Worm (Caenorhabditis elegans) whole organism, L3 larva: ENCODE measurements around the gene cpr-5.

Source experiments
- R02D3.7 ChIP-seq: fragments of 150-350 bp; optimal IDR thresholded peaks from 2 replicates; lab custom pipeline; 2014; ENCODE audit warnings: missing biosample characterization, missing genetic modification characterization
- ZK546.5 ChIP-seq: sonication (generic microtip); optimal IDR thresholded peaks from 2 replicates; lab custom pipeline; 2017; ENCODE audit warnings: missing biosample characterization, missing genetic modification characterization
- aly-2 ChIP-seq: fragments of 150-350 bp; optimal IDR thresholded peaks from 2 replicates; lab custom pipeline; 2014; ENCODE audit warnings: missing biosample characterization, missing genetic modification characterization
- ceh-16 ChIP-seq: sonication (generic microtip); optimal IDR thresholded peaks from 2 replicates; lab custom pipeline; 2017; ENCODE audit warnings: missing biosample characterization, missing genetic modification characterization
- ceh-28 ChIP-seq: fragments of 150-350 bp; optimal IDR thresholded peaks from 2 replicates; lab custom pipeline; 2014; ENCODE audit warnings: missing biosample characterization, missing genetic modification reagents, missing genetic modification characterization
- ceh-82 ChIP-seq: fragments of 150-350 bp; optimal IDR thresholded peaks from 2 replicates; lab custom pipeline; 2014; ENCODE audit warnings: missing biosample characterization, missing genetic modification characterization
- ceh-9 ChIP-seq: sonication (generic microtip); optimal IDR thresholded peaks from 2 replicates; lab custom pipeline; 2018; ENCODE audit warnings: missing biosample characterization, missing genetic modification characterization
- daf-12 ChIP-seq: fragments of 150-350 bp; optimal IDR thresholded peaks from 2 replicates; lab custom pipeline; 2014; ENCODE audit warnings: missing biosample characterization, missing genetic modification reagents, missing genetic modification characterization
- egl-27 ChIP-seq: sonication (generic microtip); optimal IDR thresholded peaks from 4 replicates; lab custom pipeline; 2017; ENCODE audit warnings: missing biosample characterization, missing genetic modification reagents, missing genetic modification characterization
- egl-5 ChIP-seq: fragments of 150-350 bp; optimal IDR thresholded peaks from 2 replicates; lab custom pipeline; 2017; ENCODE audit warnings: missing biosample characterization, missing genetic modification reagents, missing genetic modification characterization, inconsistent platforms
- elt-2 ChIP-seq: sonication (generic microtip); optimal IDR thresholded peaks from 2 replicates; lab custom pipeline; 2016; ENCODE audit warnings: missing genetic modification reagents, mild to moderate bottlenecking, missing genetic modification characterization, missing compliant biosample characterization
- elt-3 ChIP-seq, 3 experiments: fragments of 150-350 bp in 1 of 3; sonication (generic microtip) in 2 of 3; optimal IDR thresholded peaks; 2 replicates in 2 of 3; 4 replicates in 1 of 3; lab custom pipeline; 2014 to 2017; ENCODE audit warnings: missing biosample characterization in 3 of 3, missing genetic modification characterization in 3 of 3
- eor-1 ChIP-seq, 2 experiments: fragments of 150-350 bp; optimal IDR thresholded peaks; 2 replicates each; lab custom pipeline; 2014 to 2018; ENCODE audit warnings: missing biosample characterization in 2 of 2, missing genetic modification characterization in 2 of 2
- fkh-10 ChIP-seq: sonication (generic microtip); optimal IDR thresholded peaks from 2 replicates; lab custom pipeline; 2017; ENCODE audit warnings: missing biosample characterization, missing genetic modification reagents, missing genetic modification characterization
- fos-1 ChIP-seq: fragments of 150-350 bp; optimal IDR thresholded peaks from 2 replicates; lab custom pipeline; 2014; ENCODE audit warnings: missing biosample characterization, missing genetic modification characterization
- jun-1 ChIP-seq: fragments of 150-350 bp; optimal IDR thresholded peaks from 2 replicates; lab custom pipeline; 2014; ENCODE audit warnings: missing biosample characterization, missing genetic modification reagents, missing genetic modification characterization
- lin-15B ChIP-seq: fragments of 150-350 bp; optimal IDR thresholded peaks from 2 replicates; lab custom pipeline; 2014; ENCODE audit warnings: missing biosample characterization, missing genetic modification characterization
- lin-39 ChIP-seq: fragments of 150-350 bp; optimal IDR thresholded peaks from 2 replicates; lab custom pipeline; 2018; ENCODE audit warnings: missing biosample characterization, missing genetic modification reagents, missing genetic modification characterization
- mdl-1 ChIP-seq: fragments of 150-350 bp; optimal IDR thresholded peaks from 2 replicates; lab custom pipeline; 2014; ENCODE audit warnings: missing biosample characterization, missing genetic modification characterization
- nfya-1 ChIP-seq: sonication (generic microtip); optimal IDR thresholded peaks from 2 replicates; lab custom pipeline; 2017; ENCODE audit warnings: missing genetic modification characterization, mild to moderate bottlenecking, missing compliant biosample characterization, antibody characterized with exemption, moderate library complexity; ENCODE audit not compliant: insufficient read depth
- nhr-11 ChIP-seq: fragments of 150-350 bp; optimal IDR thresholded peaks from 2 replicates; lab custom pipeline; 2014; ENCODE audit warnings: missing biosample characterization, missing genetic modification characterization
- nhr-12 ChIP-seq: fragments of 150-350 bp; optimal IDR thresholded peaks from 2 replicates; lab custom pipeline; 2014; ENCODE audit warnings: missing biosample characterization, missing genetic modification characterization
- nhr-23 ChIP-seq: fragments of 150-350 bp; optimal IDR thresholded peaks from 2 replicates; lab custom pipeline; 2014; ENCODE audit warnings: missing biosample characterization, missing genetic modification reagents, missing genetic modification characterization
- nhr-237 ChIP-seq: fragments of 150-350 bp; optimal IDR thresholded peaks from 2 replicates; lab custom pipeline; 2014; ENCODE audit warnings: missing biosample characterization, missing genetic modification characterization
- nhr-28 ChIP-seq: fragments of 150-350 bp; optimal IDR thresholded peaks from 2 replicates; lab custom pipeline; 2014; ENCODE audit warnings: missing biosample characterization, missing genetic modification characterization
- nhr-43 ChIP-seq: sonication (generic microtip); optimal IDR thresholded peaks from 2 replicates; lab custom pipeline; 2016; ENCODE audit warnings: mild to moderate bottlenecking, missing genetic modification characterization, missing compliant biosample characterization; ENCODE audit not compliant: poor library complexity, severe bottlenecking
- nhr-67 ChIP-seq: fragments of 150-350 bp; optimal IDR thresholded peaks from 2 replicates; lab custom pipeline; 2014; ENCODE audit warnings: missing biosample characterization, missing genetic modification characterization
- pha-4 ChIP-seq: fragments of 150-350 bp; optimal IDR thresholded peaks from 2 replicates; lab custom pipeline; 2014; ENCODE audit warnings: missing biosample characterization, missing genetic modification reagents, missing genetic modification characterization
- pqm-1 ChIP-seq: fragments of 150-350 bp; optimal IDR thresholded peaks from 2 replicates; lab custom pipeline; 2017; ENCODE audit warnings: missing biosample characterization, missing genetic modification characterization, inconsistent platforms
- sea-2 ChIP-seq: fragments of 150-350 bp; sonication (generic microtip); optimal IDR thresholded peaks from 4 replicates; lab custom pipeline; 2014; ENCODE audit warnings: missing biosample characterization, missing genetic modification reagents, missing genetic modification characterization
- skn-1 ChIP-seq: fragments of 150-350 bp; optimal IDR thresholded peaks from 2 replicates; lab custom pipeline; 2014; ENCODE audit warnings: missing biosample characterization, missing genetic modification characterization
- snpc-4 ChIP-seq: fragments of 150-350 bp; optimal IDR thresholded peaks from 2 replicates; lab custom pipeline; 2014; ENCODE audit warnings: missing biosample characterization, missing genetic modification characterization
- tbx-2 ChIP-seq: sonication (generic microtip); optimal IDR thresholded peaks from 2 replicates; lab custom pipeline; 2016; ENCODE audit warnings: mild to moderate bottlenecking, missing genetic modification characterization, missing compliant biosample characterization
- unc-39 ChIP-seq: sonication (generic microtip); optimal IDR thresholded peaks from 4 replicates; lab custom pipeline; 2017; ENCODE audit warnings: missing biosample characterization, missing genetic modification characterization
- ztf-11 ChIP-seq: fragments of 150-350 bp; optimal IDR thresholded peaks from 2 replicates; lab custom pipeline; 2014; ENCODE audit warnings: missing biosample characterization, missing genetic modification characterization

The cpr-5 gene

DNA sequence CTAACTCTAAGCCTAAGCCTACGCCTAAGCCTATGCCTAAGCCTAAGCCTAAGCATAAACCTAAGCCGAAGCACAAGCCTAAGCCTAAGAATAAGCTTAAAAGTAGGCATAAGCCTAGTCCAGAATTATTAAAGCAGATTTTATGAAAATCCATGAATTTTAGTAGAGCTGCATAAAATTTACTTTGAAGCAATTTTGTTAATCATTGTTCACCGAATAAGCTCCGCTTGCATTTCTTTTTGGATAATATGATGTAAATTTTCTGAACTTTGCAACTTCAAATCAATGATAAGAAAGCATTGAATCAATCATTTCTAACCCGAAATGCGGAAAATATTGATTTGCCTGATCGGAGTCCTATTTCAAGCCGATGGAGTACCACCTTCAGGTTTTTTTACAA, 466 bp upstream of the cpr-5 start, which contains the start of gene cpr-8:
cpr-8 (plus strand) TSS at position 301 of the 400 bp plus-strand sequence.
- TF ChIP-seq aly-2 (tag; lab: Kevin White, UChicago) (no peak), tbx-2 (tag; lab: Kevin White, UChicago) (no peak), ZK546.5 (no peak), eor-1 (tag; optimal IDR thresholded peaks at IDR 0.05; lab: Kevin White, UChicago) (no peak), lin-39 (tag; lab: Kevin White, UChicago) (no peak), elt-3 (tag; optimal IDR thresholded peaks at IDR 0.05; lab: Kevin White, UChicago) (no peak), R02D3.7 (tag; lab: Kevin White, UChicago) (no peak), fos-1 (tag; lab: Kevin White, UChicago) (no peak), nhr-23 (tag; lab: Kevin White, UChicago) (no peak), nhr-237 (tag; lab: Kevin White, UChicago) (no peak), elt-2 (no peak), lin-15B (tag; lab: Kevin White, UChicago) (no peak), snpc-4 (tag; lab: Kevin White, UChicago) (no peak), ceh-82 (tag; lab: Kevin White, UChicago) (no peak), fkh-10 (GFP tag; lab: Kevin White, UChicago) (no peak), egl-5 (no peak), jun-1 (no peak)
- TF ChIP-seq, all 47 proteins: peak for 0

DNA sequence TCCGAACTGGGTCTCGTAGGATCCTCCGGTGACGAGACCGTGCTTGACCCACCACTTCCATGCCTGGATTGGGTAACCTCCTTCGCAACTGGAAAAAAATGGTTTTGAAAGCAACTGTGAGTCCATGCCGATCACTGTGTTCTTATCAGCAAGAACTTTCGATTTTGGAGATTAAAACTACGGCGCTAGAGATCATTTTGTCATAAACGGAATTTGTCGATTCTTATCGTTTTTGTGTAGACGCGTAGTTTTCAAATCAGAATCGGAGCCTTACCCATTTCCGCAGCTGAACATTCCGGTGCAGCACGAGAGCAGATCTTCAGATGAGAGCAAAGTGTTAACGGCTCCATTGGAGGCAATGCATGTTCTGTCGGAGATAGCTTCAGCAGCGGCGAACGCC, 613 bp downstream of the cpr-5 start:
- TF ChIP-seq pqm-1 (peak; percentile 13), ceh-28 (no peak), elt-2 (peak; percentile 3), aly-2 (tag; lab: Kevin White, UChicago) (no peak)

DNA sequence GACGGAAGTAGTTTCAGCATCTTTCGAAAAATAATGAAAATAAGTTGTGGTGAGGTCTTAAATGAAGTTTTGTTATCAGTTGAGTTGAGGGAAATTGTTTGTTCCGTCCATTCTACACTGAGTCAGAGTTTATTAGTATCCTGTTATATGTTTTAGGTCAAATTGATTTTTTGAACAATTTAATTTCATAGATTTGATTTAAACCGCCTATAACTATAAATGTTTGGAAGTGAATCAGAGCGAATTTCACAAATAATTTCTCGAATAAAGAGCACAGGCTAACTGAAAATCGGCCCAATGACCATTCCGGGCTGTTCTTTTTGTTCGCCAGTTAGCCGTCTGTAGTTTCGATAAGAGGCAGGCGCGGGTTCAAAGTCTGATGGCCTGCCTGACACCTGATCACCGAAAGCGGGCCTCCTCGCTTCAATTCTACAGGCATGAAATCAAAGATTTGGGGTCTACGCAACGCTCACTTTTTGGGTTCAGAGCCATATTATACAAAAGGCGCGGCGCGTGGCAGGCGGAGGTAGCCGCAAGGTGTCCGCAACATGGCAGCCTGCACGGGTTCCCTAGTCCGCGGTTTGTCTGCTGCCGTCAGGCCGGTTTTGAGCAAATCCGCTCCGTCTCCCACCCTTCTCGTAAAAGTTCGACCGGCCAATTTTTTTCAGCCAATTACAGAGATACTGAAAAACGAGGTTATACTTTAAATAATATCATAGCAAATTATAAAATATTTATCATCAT, 1.8 kb downstream of the cpr-5 start, which contains the start of gene W07B8.4:
W07B8.4 (minus strand) TSS at position 51 of the 744 bp plus-strand sequence.
- TF ChIP-seq nhr-67, result no peak
- TF ChIP-seq nhr-23 (tag; lab: Kevin White, UChicago), result no peak
- TF ChIP-seq elt-2, result peak; percentile 49
- TF ChIP-seq nhr-237 (tag; lab: Kevin White, UChicago), result no peak
- TF ChIP-seq eor-1 (tag; optimal IDR thresholded peaks at IDR 0.05; lab: Kevin White, UChicago), result no peak
- no peak for TF ChIP-seq elt-3 (tag; optimal IDR thresholded peaks at IDR 0.05; lab: Kevin White, UChicago)

DNA sequence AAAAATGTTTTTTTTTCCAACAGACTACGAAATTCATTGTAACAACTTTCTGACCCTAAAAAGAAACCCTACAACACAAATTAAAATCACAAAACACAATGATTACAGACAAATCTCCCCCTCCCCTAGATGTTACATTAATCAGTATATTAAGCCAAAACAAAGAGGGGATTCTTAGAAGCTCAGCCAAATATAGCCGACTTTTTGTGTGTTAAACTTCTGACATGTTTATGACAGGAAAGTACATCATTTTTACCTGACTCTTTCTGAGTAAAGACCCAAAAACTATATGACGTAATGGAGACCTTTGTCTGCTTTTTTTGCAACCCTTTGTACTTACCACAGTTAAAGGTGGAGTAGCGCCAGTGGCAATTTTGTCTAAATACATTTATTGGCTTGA, 13.7 kb downstream of the cpr-5 start:
- TF ChIP-seq ztf-11 (tag; lab: Kevin White, UChicago) (no peak), snpc-4 (tag; lab: Kevin White, UChicago) (no peak), nhr-12 (tag; lab: Kevin White, UChicago) (no peak), ZK546.5 (no peak), jun-1 (no peak), mdl-1 (tag; lab: Kevin White, UChicago) (no peak), fkh-10 (GFP tag; lab: Kevin White, UChicago) (no peak), unc-39 (no peak), ceh-9 (tag; lab: Kevin White, UChicago) (no peak), daf-12 (tag; lab: Kevin White, UChicago) (no peak), lin-39 (tag; lab: Kevin White, UChicago) (no peak), egl-5 (no peak)

DNA sequence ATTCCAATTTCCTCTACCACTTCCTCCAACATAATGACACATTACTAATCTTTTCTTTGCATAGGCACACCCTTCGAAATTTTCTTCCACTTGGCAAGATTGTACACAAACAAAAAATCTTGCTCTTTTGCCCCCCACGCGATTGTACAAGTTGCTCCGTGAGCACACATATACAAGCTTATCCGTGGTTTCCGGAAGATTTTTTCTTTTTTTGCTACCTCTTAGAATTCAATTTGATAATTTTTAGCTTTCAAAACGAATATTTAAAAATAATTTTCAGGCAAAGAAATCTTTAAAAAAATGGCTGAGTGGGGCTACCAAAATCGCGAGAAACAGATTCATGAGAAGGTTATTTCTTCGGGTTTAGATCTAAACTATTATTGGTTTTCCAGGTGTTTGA, 21.2 kb downstream of the cpr-5 start, which contains the start of gene Y50D4B.1:
Y50D4B.1 (plus strand) TSS at position 301 of the 400 bp plus-strand sequence.
- no peak for TF ChIP-seq pha-4 (tag; lab: Kevin White, UChicago)
- no peak for TF ChIP-seq nhr-28 (tag; lab: Kevin White, UChicago)
- TF ChIP-seq nhr-43 (tag; lab: Kevin White, UChicago), result no peak
- TF ChIP-seq ceh-9 (tag; lab: Kevin White, UChicago), result no peak
- no peak for TF ChIP-seq nfya-1 (tag; lab: Kevin White, UChicago)
- no peak for TF ChIP-seq unc-39
- TF ChIP-seq nhr-11 (tag; lab: Kevin White, UChicago), result no peak
- no peak for TF ChIP-seq mdl-1 (tag; lab: Kevin White, UChicago)
- no peak for TF ChIP-seq fkh-10 (GFP tag; lab: Kevin White, UChicago)
- no peak for TF ChIP-seq skn-1 (tag; lab: Kevin White, UChicago)
- no peak for TF ChIP-seq daf-12 (tag; lab: Kevin White, UChicago)
- no peak for TF ChIP-seq lin-39 (tag; lab: Kevin White, UChicago)
- TF ChIP-seq ceh-16 (tag; lab: Kevin White, UChicago), result no peak
- no peak for TF ChIP-seq eor-1 (tag; optimal IDR thresholded peaks at IDR 0.05; lab: Kevin White, UChicago)
- no peak for TF ChIP-seq sea-2
- TF ChIP-seq egl-27, result no peak
- TF ChIP-seq, all 47 proteins: peak for 0
